Fruit fly (Drosophila melanogaster): ENCODE measurements around the gene IFT46.
A peak's percentile ranks its signal among the peaks of the same experiment; 100 is the strongest.

Gene IFT46

DNA sequence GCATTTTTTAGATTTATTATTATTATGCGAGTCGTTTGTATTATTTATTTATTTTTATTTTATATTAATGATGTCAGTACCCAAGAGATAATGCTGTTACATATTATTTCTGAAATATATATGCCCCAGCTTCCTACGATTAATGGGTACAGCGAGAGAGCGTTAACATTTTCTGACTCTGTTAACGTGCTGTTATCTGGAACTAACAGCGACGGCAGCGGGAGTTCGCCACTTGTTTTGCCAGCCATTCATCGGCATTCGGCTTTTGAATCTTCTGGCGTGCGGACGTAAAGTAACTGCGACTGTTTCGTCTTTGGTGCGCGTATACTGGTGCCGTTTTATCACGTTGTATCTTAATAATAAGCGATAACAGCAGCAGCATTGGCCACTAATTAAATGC is 1.1 kb upstream of the IFT46 start, which contains the start of gene MESR3 (continued):
- TF ChIP-seq CG1602 (GFP tag; optimal IDR thresholded peaks at IDR 0.05) = peak; percentile 58
- TF ChIP-seq CG10209 (GFP tag; optimal IDR thresholded peaks at IDR 0.05) = peak; percentile 34
- TF ChIP-seq Ssrp (tag; optimal IDR thresholded peaks at IDR 0.05) = peak; percentile 65
- TF ChIP-seq CG11456 (GFP tag; IDR thresholded peaks at IDR 0.05) = no peak
- TF ChIP-seq slp2 (GFP tag; optimal IDR thresholded peaks at IDR 0.05) = no peak
- no peak for TF ChIP-seq gem (tag; optimal IDR thresholded peaks at IDR 0.05)
- peak; percentile 26; the same call in 1 of the 2 replicates for TF ChIP-seq CG10321 (GFP tag; IDR thresholded peaks at IDR 0.05)
- peak; percentile 62 for TF ChIP-seq fd3F (GFP tag; optimal IDR thresholded peaks at IDR 0.05)
- TF ChIP-seq Gug (GFP tag; IDR thresholded peaks at IDR 0.05) = peak; percentile 17; the same call in 1 of the 4 replicates
- no peak; the same call in 1 of the 2 replicates for TF ChIP-seq Rx (GFP tag; IDR thresholded peaks at IDR 0.05)
- TF ChIP-seq CG2712 (tag; optimal IDR thresholded peaks at IDR 0.05) = peak; percentile 91
- TF ChIP-seq tup (GFP tag; optimal IDR thresholded peaks at IDR 0.05) = no peak
- TF ChIP-seq CG12391 (tag; optimal IDR thresholded peaks at IDR 0.05) = peak; percentile 56
- no peak for TF ChIP-seq cg (GFP tag; optimal IDR thresholded peaks at IDR 0.05)
- peak; percentile 45 for TF ChIP-seq CG31365 (tag; optimal IDR thresholded peaks at IDR 0.05)
- peak; percentile 44; the same call in 1 of the 2 replicates for TF ChIP-seq H2.0 (GFP tag; IDR thresholded peaks at IDR 0.05)
- no peak for TF ChIP-seq CG34224 (GFP tag; IDR thresholded peaks at IDR 0.05; ENCODE audit: partially characterized antibody)
- TF ChIP-seq CG8765 (GFP tag; IDR thresholded peaks at IDR 0.05) = 0 out of 2 replicates have a peak, but pooled peaks have one; percentile 15
- peak; percentile 88 for TF ChIP-seq CG17359 (tag; optimal IDR thresholded peaks at IDR 0.05)
- TF ChIP-seq CG17186 (GFP tag; optimal IDR thresholded peaks at IDR 0.05) = no peak
- no peak for TF ChIP-seq HmgD (GFP tag; optimal IDR thresholded peaks at IDR 0.05)
- TF ChIP-seq CG14050 (GFP tag; IDR thresholded peaks at IDR 0.05) = peak; percentile 30; the same call in 2 of the 3 replicates
- no peak for TF ChIP-seq aop (GFP tag; IDR thresholded peaks at IDR 0.05)
- no peak for TF ChIP-seq BEAF-32 (GFP tag; optimal IDR thresholded peaks at IDR 0.05)
- peak; percentile 24 for TF ChIP-seq pfk (GFP tag; optimal IDR thresholded peaks at IDR 0.05)
- peak; percentile 87 for TF ChIP-seq mirr (GFP tag; optimal IDR thresholded peaks at IDR 0.05)
- TF ChIP-seq maf-S (GFP tag; optimal IDR thresholded peaks at IDR 0.05) = no peak
- TF ChIP-seq CG11723 (GFP tag; optimal IDR thresholded peaks at IDR 0.05) = peak; percentile 23
- TF ChIP-seq CG2199 (GFP tag; IDR thresholded peaks at IDR 0.05) = peak; percentile 78
- no peak for TF ChIP-seq Dip2 (GFP tag; IDR thresholded peaks at IDR 0.05)
- TF ChIP-seq mam (GFP tag; optimal IDR thresholded peaks at IDR 0.05) = no peak
- no peak for TF ChIP-seq Hsf (GFP tag; optimal IDR thresholded peaks at IDR 0.05)
- TF ChIP-seq CG2129 (GFP tag; IDR thresholded peaks at IDR 0.05; ENCODE audit: partially characterized antibody) = no peak
- peak; percentile 36 for TF ChIP-seq CG17568 (GFP tag; optimal IDR thresholded peaks at IDR 0.05)
- TF ChIP-seq bcd (GFP tag; optimal IDR thresholded peaks at IDR 0.05) = peak; percentile 57
- peak; percentile 38; the same call in 1 of the 2 replicates for TF ChIP-seq Nf-YA (GFP tag; IDR thresholded peaks at IDR 0.05)
- no peak for TF ChIP-seq CG11398 (GFP tag; optimal IDR thresholded peaks at IDR 0.05)
- TF ChIP-seq da (GFP tag; optimal IDR thresholded peaks at IDR 0.05) = no peak
- peak; percentile 8 for TF ChIP-seq CG30020 (tag; optimal IDR thresholded peaks at IDR 0.05)
- TF ChIP-seq sens (GFP tag) = peak; percentile 83
- peak in 1 of 2 experiments; percentile 17 for TF ChIP-seq Pdp1 (GFP tag; optimal IDR thresholded peaks at IDR 0.05)
- TF ChIP-seq sqz (GFP tag; optimal IDR thresholded peaks at IDR 0.05) = no peak
- TF ChIP-seq phol (tag; optimal IDR thresholded peaks at IDR 0.05) = peak; percentile 74
- TF ChIP-seq gro (GFP tag; optimal IDR thresholded peaks at IDR 0.05) = peak; percentile 61
- no peak for TF ChIP-seq danr (GFP tag; IDR thresholded peaks at IDR 0.05)
- TF ChIP-seq CG4854 (GFP tag; optimal IDR thresholded peaks at IDR 0.05) = no peak
- peak; percentile 75 for TF ChIP-seq nmo (GFP tag; optimal IDR thresholded peaks at IDR 0.05)
- peak; percentile 40 for TF ChIP-seq esg (GFP tag; conservative IDR thresholded peaks at IDR 0.05)
- TF ChIP-seq Doc3 (GFP tag; IDR thresholded peaks at IDR 0.05; ENCODE audit: partially characterized antibody) = no peak
- TF ChIP-seq inv (GFP tag; IDR thresholded peaks at IDR 0.05; ENCODE audit: partially characterized antibody) = no peak
